Fruit fly (Drosophila melanogaster): Measurements from ENCODE around the gene Teh3.
A peak's percentile ranks its signal among the peaks of the same experiment; 100 is the strongest.

Teh3 gene

dm6 chr3L:4229365-4229967 is 45.0 kb upstream of the Teh3 start (continued):
- TF ChIP-seq CG3838 (GFP tag; optimal IDR thresholded peaks at IDR 0.05) = no peak
- TF ChIP-seq pzg (GFP tag; optimal IDR thresholded peaks at IDR 0.05) = no peak
- no peak for TF ChIP-seq so (GFP tag; IDR thresholded peaks at IDR 0.05)
- TF ChIP-seq gce (GFP tag; IDR thresholded peaks at IDR 0.05) = no peak
- no peak for TF ChIP-seq Usf (GFP tag; optimal IDR thresholded peaks at IDR 0.05)
- TF ChIP-seq repo (GFP tag; optimal IDR thresholded peaks at IDR 0.05) = no peak
- no peak for TF ChIP-seq Hsf (GFP tag; optimal IDR thresholded peaks at IDR 0.05)
- no peak for TF ChIP-seq insv (GFP tag; optimal IDR thresholded peaks at IDR 0.05)
- no peak for TF ChIP-seq kah (GFP tag; optimal IDR thresholded peaks at IDR 0.05)
- no peak for TF ChIP-seq dimm (GFP tag; IDR thresholded peaks at IDR 0.05)
- TF ChIP-seq CG2199 (GFP tag; IDR thresholded peaks at IDR 0.05) = 0 out of 3 replicates have a peak, but pooled peaks have one; percentile 43
- TF ChIP-seq CG9437 (GFP tag; optimal IDR thresholded peaks at IDR 0.05) = no peak
- no peak for TF ChIP-seq CG3163 (GFP tag; optimal IDR thresholded peaks at IDR 0.05)
- TF ChIP-seq CG32772 (GFP tag; IDR thresholded peaks at IDR 0.05) = no peak
- TF ChIP-seq Ravus (GFP tag; IDR thresholded peaks at IDR 0.05) = no peak
- TF ChIP-seq bsh (GFP tag; optimal IDR thresholded peaks at IDR 0.05) = peak in 1 of 2 experiments; percentile 14
- no peak for TF ChIP-seq Oli (tag; optimal IDR thresholded peaks at IDR 0.05)
- peak in 1 of 2 experiments; percentile 13 for TF ChIP-seq Pdp1 (GFP tag; optimal IDR thresholded peaks at IDR 0.05)
- no peak for TF ChIP-seq tll (GFP tag; optimal IDR thresholded peaks at IDR 0.05)
- TF ChIP-seq chn (GFP tag; optimal IDR thresholded peaks at IDR 0.05) = no peak
- TF ChIP-seq tx (GFP tag; optimal IDR thresholded peaks at IDR 0.05) = no peak
- TF ChIP-seq CG34224 (GFP tag; IDR thresholded peaks at IDR 0.05; ENCODE audit: partially characterized antibody) = no peak
- TF ChIP-seq CG14667 (GFP tag; IDR thresholded peaks at IDR 0.05) = no peak
- TF ChIP-seq pros (GFP tag; optimal IDR thresholded peaks at IDR 0.05) = peak; percentile 55
- no peak for TF ChIP-seq CG31224 (GFP tag; IDR thresholded peaks at IDR 0.05)
- TF ChIP-seq Camta (GFP tag; optimal IDR thresholded peaks at IDR 0.05) = no peak
- no peak for TF ChIP-seq CG4328 (GFP tag; optimal IDR thresholded peaks at IDR 0.05)
- TF ChIP-seq CG13894 (tag; optimal IDR thresholded peaks at IDR 0.05) = peak; percentile 27
- no peak for TF ChIP-seq ato (GFP tag; IDR thresholded peaks at IDR 0.05; ENCODE audit: partially characterized antibody)
- no peak for TF ChIP-seq CG9932 (GFP tag; IDR thresholded peaks at IDR 0.05)
- TF ChIP-seq Tbp (GFP tag; optimal IDR thresholded peaks at IDR 0.05) = no peak
- TF ChIP-seq h (optimal IDR thresholded peaks at IDR 0.05) = no peak
- TF ChIP-seq vvl (GFP tag; IDR thresholded peaks at IDR 0.05) = peak; percentile 66
- peak; percentile 19 for TF ChIP-seq Med (GFP tag)
- TF ChIP-seq CG6254 (GFP tag; optimal IDR thresholded peaks at IDR 0.05) = no peak
- TF ChIP-seq Spps (tag; optimal IDR thresholded peaks at IDR 0.05) = no peak
- peak; percentile 4 for TF ChIP-seq CG18262 (tag; optimal IDR thresholded peaks at IDR 0.05)
- peak; percentile 24 for TF ChIP-seq zf30C (GFP tag; optimal IDR thresholded peaks at IDR 0.05)
- TF ChIP-seq nom (GFP tag; optimal IDR thresholded peaks at IDR 0.05) = no peak

- TF ChIP-seq CG4404 (GFP tag; IDR thresholded peaks at IDR 0.05) (peak; percentile 90), Sox102F (GFP tag; optimal IDR thresholded peaks at IDR 0.05) (peak; percentile 98), CG7928 (GFP tag; optimal IDR thresholded peaks at IDR 0.05) (peak; percentile 61), CG6654 (GFP tag; optimal IDR thresholded peaks at IDR 0.05) (peak; percentile 88), CG34224 (GFP tag; IDR thresholded peaks at IDR 0.05; ENCODE audit: partially characterized antibody) (no peak), Meics (GFP tag; optimal IDR thresholded peaks at IDR 0.05) (peak; percentile 82), Dip3 (GFP tag; optimal IDR thresholded peaks at IDR 0.05) (peak; percentile 70), CG1603 (tag; optimal IDR thresholded peaks at IDR 0.05) (peak; percentile 98), CG7839 (tag; optimal IDR thresholded peaks at IDR 0.05) (peak; percentile 97), ab (GFP tag; optimal IDR thresholded peaks at IDR 0.05) (peak; percentile 88), CG13123 (GFP tag; optimal IDR thresholded peaks at IDR 0.05) (peak; percentile 91), ewg (GFP tag; optimal IDR thresholded peaks at IDR 0.05) (peak; percentile 95), CG4617 (GFP tag; optimal IDR thresholded peaks at IDR 0.05; ENCODE audit: borderline replicate concordance) (peak; percentile 88)
Measured at dm6 chr3L:4228187-4228836, 43.8 kb upstream of the Teh3 start.

All from whole organism, embryonic.